Worm (Caenorhabditis elegans) whole organism, L2 larva: ENCODE measurements around the gene gst-16.

Experiments used
- F13H6.1 ChIP-seq: sonication (generic microtip); optimal IDR thresholded peaks from 2 replicates; lab custom pipeline; 2016; ENCODE audit warnings: missing genetic modification characterization, missing compliant biosample characterization
- crh-2 ChIP-seq: sonication (generic microtip); optimal IDR thresholded peaks from 2 replicates; lab custom pipeline; 2017; ENCODE audit warnings: missing biosample characterization, missing genetic modification characterization
- fos-1 ChIP-seq: fragments of 150-350 bp; optimal IDR thresholded peaks from 2 replicates; lab custom pipeline; 2014; ENCODE audit warnings: missing biosample characterization, missing genetic modification characterization
- lin-13 ChIP-seq: fragments of 150-350 bp; optimal IDR thresholded peaks from 2 replicates; lab custom pipeline; 2014; ENCODE audit warnings: missing biosample characterization, missing genetic modification reagents, missing genetic modification characterization

- no peak for TF ChIP-seq F13H6.1 (tag; lab: Kevin White, UChicago)
- TF ChIP-seq lin-13 (GFP tag; lab: Kevin White, UChicago) = no peak
- TF ChIP-seq fos-1 = no peak
- TF ChIP-seq crh-2 (tag; lab: Kevin White, UChicago) = no peak
Observed at ce11 chrII:13632238-13632637, 8.0 kb upstream of the gst-16 start, which contains the start of gene tag-10.
